Worm (Caenorhabditis elegans): ENCODE measurements around the gene C05B5.12.

C05B5.12 gene

ce11 chrIII:9986827-9987429, at the start of gene C05B5.12:
C05B5.12 (plus strand) TSS chrIII:9987379.
- TF ChIP-seq egl-27 (tag; optimal IDR thresholded peaks at IDR 0.05) (no peak), nhr-129 (tag; optimal IDR thresholded peaks at IDR 0.05) (peak; percentile 39)

ce11 chrIII:9941020-9941674, 46.0 kb upstream of the C05B5.12 start, which contains the start of the genes K03H1.9 and K03H1.12:
K03H1.9 (minus strand) TSS chrIII:9941490.
K03H1.12 (plus strand) TSS chrIII:9941624.
- TF ChIP-seq sem-4 (tag; optimal IDR thresholded peaks at IDR 0.05): no peak
- TF ChIP-seq elt-1 (tag; optimal IDR thresholded peaks at IDR 0.05): no peak
- TF ChIP-seq C34F6.9 (tag; optimal IDR thresholded peaks at IDR 0.05): no peak
- no peak for TF ChIP-seq lin-39 (tag; optimal IDR thresholded peaks at IDR 0.05)
- TF ChIP-seq mdl-1 (tag; optimal IDR thresholded peaks at IDR 0.05): no peak
- no peak for TF ChIP-seq lin-13 (GFP tag; optimal IDR thresholded peaks at IDR 0.05)
- TF ChIP-seq nhr-11 (tag; optimal IDR thresholded peaks at IDR 0.05): no peak
- TF ChIP-seq sma-3 (GFP tag; optimal IDR thresholded peaks at IDR 0.05): no peak
- TF ChIP-seq unc-62 (GFP tag; optimal IDR thresholded peaks at IDR 0.05): no peak
- no peak for TF ChIP-seq nhr-21 (tag; optimal IDR thresholded peaks at IDR 0.05)
- TF ChIP-seq nhr-6 (tag; optimal IDR thresholded peaks at IDR 0.05): no peak
- no peak for TF ChIP-seq unc-39 (tag; optimal IDR thresholded peaks at IDR 0.05)
- TF ChIP-seq nhr-10 (tag; optimal IDR thresholded peaks at IDR 0.05): no peak

ce11 chrIII:9944723-9945122, 42.5 kb upstream of the C05B5.12 start, which contains the start of gene gln-2:
gln-2 (minus strand) TSS chrIII:9944823.
- TF ChIP-seq ztf-11 (tag; optimal IDR thresholded peaks at IDR 0.05) (no peak), gmeb-1 (tag; optimal IDR thresholded peaks at IDR 0.05) (no peak), Y55F3AM.14 (GFP tag; optimal IDR thresholded peaks at IDR 0.05) (no peak), F13H6.1 (tag; optimal IDR thresholded peaks at IDR 0.05) (no peak), ztf-4 (tag; optimal IDR thresholded peaks at IDR 0.05) (no peak), ZK546.5 (tag; optimal IDR thresholded peaks at IDR 0.05) (no peak), mdl-1 (tag; optimal IDR thresholded peaks at IDR 0.05) (no peak), sma-3 (GFP tag; optimal IDR thresholded peaks at IDR 0.05) (no peak), lin-39 (tag; optimal IDR thresholded peaks at IDR 0.05) (no peak), nhr-21 (tag; optimal IDR thresholded peaks at IDR 0.05) (no peak), elt-1 (tag; optimal IDR thresholded peaks at IDR 0.05) (no peak), sma-9 (GFP tag; optimal IDR thresholded peaks at IDR 0.05) (no peak), sma-9 (tag; optimal IDR thresholded peaks at IDR 0.05) (no peak)

ce11 chrIII:9946806-9947419, 40.3 kb upstream of the C05B5.12 start, which contains the start of gene K03H1.7:
K03H1.7 (plus strand) TSS chrIII:9947405.
- TF ChIP-seq gmeb-1 (tag; optimal IDR thresholded peaks at IDR 0.05) (peak; percentile 54), C34F6.9 (tag; optimal IDR thresholded peaks at IDR 0.05) (no peak)

- TF ChIP-seq sem-4 (tag; optimal IDR thresholded peaks at IDR 0.05): no peak
- no peak for TF ChIP-seq elt-1 (tag; optimal IDR thresholded peaks at IDR 0.05)
- TF ChIP-seq C34F6.9 (tag; optimal IDR thresholded peaks at IDR 0.05): peak; percentile 13
- TF ChIP-seq crh-2 (tag; optimal IDR thresholded peaks at IDR 0.05): no peak
- no peak for TF ChIP-seq nhr-21 (tag; optimal IDR thresholded peaks at IDR 0.05)
- TF ChIP-seq nhr-25 (tag; optimal IDR thresholded peaks at IDR 0.05): no peak
- TF ChIP-seq nhr-77 (tag; optimal IDR thresholded peaks at IDR 0.05): no peak
- TF ChIP-seq lin-39 (tag; optimal IDR thresholded peaks at IDR 0.05): no peak
- TF ChIP-seq aly-2 (tag; optimal IDR thresholded peaks at IDR 0.05): no peak
- no peak for TF ChIP-seq ztf-1 (GFP tag; conservative IDR thresholded peaks at IDR 0.05)
- TF ChIP-seq sma-3 (GFP tag; optimal IDR thresholded peaks at IDR 0.05): no peak
- no peak for TF ChIP-seq ama-1 (optimal IDR thresholded peaks at IDR 0.05)
- peak; percentile 29 for TF ChIP-seq unc-55 (GFP tag; optimal IDR thresholded peaks at IDR 0.05)
- no peak for TF ChIP-seq mbf-1 (tag; optimal IDR thresholded peaks at IDR 0.05)
Observed at ce11 chrIII:9950244-9950643, 36.9 kb upstream of the C05B5.12 start, which contains the start of gene K03H1.13. K03H1.13 (minus strand) TSS chrIII:9950344.
